Fruit fly (Drosophila melanogaster) whole organism, prepupa: ENCODE data around the gene mus312.

Source experiments
- Blimp-1 ChIP-seq: fragments of 200-800 bp; sonication (Bioruptor generic); optimal IDR thresholded peaks from 3 replicates; lab custom pipeline; 2017; ENCODE audit warnings: missing biosample characterization, missing genetic modification characterization, mild to moderate bottlenecking, moderate library complexity, missing genetic modification reagents
- CG10669 ChIP-seq: fragments of 200-800 bp; sonication (Bioruptor generic); optimal IDR thresholded peaks from 3 replicates; lab custom pipeline; 2018; ENCODE audit warnings: missing biosample characterization, mild to moderate bottlenecking, missing genetic modification characterization, moderate library complexity
- CG11294 ChIP-seq: fragments of 200-800 bp; sonication (Bioruptor generic); IDR thresholded peaks from 2 replicates; pipeline ENCODE4 v1.3.6; 2022; ENCODE audit warnings: missing biosample characterization, missing genetic modification characterization
- CG11762 ChIP-seq: fragments of 200-800 bp; sonication (Bioruptor generic); optimal IDR thresholded peaks from 3 replicates; lab custom pipeline; 2016; ENCODE audit warnings: missing biosample characterization, missing genetic modification characterization; ENCODE audit not compliant: insufficient read depth
- CG11902 ChIP-seq: fragments of 200-800 bp; sonication (Bioruptor generic); optimal IDR thresholded peaks from 3 replicates; lab custom pipeline; 2016; ENCODE audit warnings: missing biosample characterization, missing genetic modification characterization
- CG15336 ChIP-seq: fragments of 200-800 bp; sonication (Bioruptor generic); IDR thresholded peaks from 2 replicates; pipeline ENCODE4 v1.3.6; 2022; ENCODE audit warnings: missing biosample characterization, missing genetic modification characterization
- CG1621 ChIP-seq: fragments of 200-800 bp; sonication (Bioruptor generic); optimal IDR thresholded peaks from 3 replicates; lab custom pipeline; 2018; ENCODE audit warnings: missing biosample characterization, mild to moderate bottlenecking, missing genetic modification characterization
- CG16779 ChIP-seq: fragments of 200-800 bp; sonication (Bioruptor generic); optimal IDR thresholded peaks from 3 replicates; lab custom pipeline; 2017; ENCODE audit warnings: missing biosample characterization, mild to moderate bottlenecking, missing genetic modification characterization
- CG3032 ChIP-seq: fragments of 200-800 bp; optimal IDR thresholded peaks from 2 replicates; lab custom pipeline; 2019; ENCODE audit warnings: missing biosample characterization, mild to moderate bottlenecking, missing genetic modification characterization, moderate library complexity
- CG32006 ChIP-seq: fragments of 200-800 bp; sonication (Bioruptor generic); optimal IDR thresholded peaks from 3 replicates; lab custom pipeline; 2017; ENCODE audit warnings: missing biosample characterization, mild to moderate bottlenecking, missing genetic modification characterization
- CG34406 ChIP-seq: fragments of 200-800 bp; sonication (Bioruptor generic); optimal IDR thresholded peaks from 3 replicates; lab custom pipeline; 2016; ENCODE audit warnings: missing biosample characterization, missing genetic modification characterization
- CG3919 ChIP-seq: fragments of 200-800 bp; sonication (Bioruptor generic); optimal IDR thresholded peaks from 3 replicates; lab custom pipeline; 2016; ENCODE audit warnings: missing biosample characterization, missing genetic modification characterization
- CG4318 ChIP-seq: fragments of 200-800 bp; sonication (Bioruptor generic); optimal IDR thresholded peaks from 3 replicates; lab custom pipeline; 2017; ENCODE audit warnings: missing biosample characterization, mild to moderate bottlenecking, missing genetic modification characterization
- CG6276 ChIP-seq: fragments of 200-800 bp; sonication (Bioruptor generic); optimal IDR thresholded peaks from 2 replicates; lab custom pipeline; 2017; ENCODE audit warnings: missing biosample characterization, mild to moderate bottlenecking, missing genetic modification characterization
- CG6808 ChIP-seq: fragments of 200-800 bp; sonication (Bioruptor generic); optimal IDR thresholded peaks from 3 replicates; lab custom pipeline; 2017; ENCODE audit warnings: missing biosample characterization, missing genetic modification characterization, mild to moderate bottlenecking, moderate library complexity, missing genetic modification reagents
- CG6854 ChIP-seq: fragments of 200-800 bp; sonication (Bioruptor generic); optimal IDR thresholded peaks from 2 replicates; lab custom pipeline; 2017; ENCODE audit warnings: missing biosample characterization, mild to moderate bottlenecking, missing genetic modification characterization
- CG7368 ChIP-seq: fragments of 200-800 bp; sonication (Bioruptor generic); optimal IDR thresholded peaks from 3 replicates; lab custom pipeline; 2016; ENCODE audit warnings: missing biosample characterization, missing genetic modification characterization
- CG8119 ChIP-seq: fragments of 200-800 bp; sonication (Bioruptor generic); IDR thresholded peaks from 3 replicates; pipeline ENCODE4 v1.3.6; 2022; ENCODE audit warnings: missing biosample characterization, missing genetic modification characterization
- CG8632 ChIP-seq: fragments of 200-800 bp; sonication (Bioruptor generic); optimal IDR thresholded peaks from 3 replicates; lab custom pipeline; 2016; ENCODE audit warnings: missing biosample characterization, missing genetic modification characterization
- Eip75B ChIP-seq: fragments of 200-800 bp; sonication (Bioruptor generic); optimal IDR thresholded peaks from 3 replicates; lab custom pipeline; 2016; ENCODE audit warnings: missing biosample characterization, missing genetic modification characterization
- Eip78C ChIP-seq: fragments of 200-800 bp; sonication (Bioruptor generic); peaks from one replicate; lab custom pipeline; 2016; ENCODE audit warnings: missing biosample characterization, missing genetic modification characterization
- Eip93F ChIP-seq: fragments of 200-800 bp; sonication (Bioruptor generic); optimal IDR thresholded peaks from 2 replicates; lab custom pipeline; 2016; ENCODE audit warnings: missing biosample characterization, mild to moderate bottlenecking, missing genetic modification characterization
- Ets21C ChIP-seq: fragments of 200-800 bp; sonication (Bioruptor generic); optimal IDR thresholded peaks from 3 replicates; lab custom pipeline; 2016; ENCODE audit warnings: missing biosample characterization, missing genetic modification characterization
- Ets96B ChIP-seq: fragments of 200-800 bp; optimal IDR thresholded peaks from 2 replicates; lab custom pipeline; 2019; ENCODE audit warnings: missing biosample characterization, mild to moderate bottlenecking, missing genetic modification characterization, moderate library complexity
- Hr38 ChIP-seq: sonication (Bioruptor generic); optimal IDR thresholded peaks from 2 replicates; lab custom pipeline; 2016; ENCODE audit warnings: missing biosample characterization, missing genetic modification characterization
- Hr4 ChIP-seq: fragments of 200-800 bp; sonication (Bioruptor generic); optimal IDR thresholded peaks from 3 replicates; lab custom pipeline; 2016; ENCODE audit warnings: missing biosample characterization, missing genetic modification characterization
- Lpt ChIP-seq: fragments of 200-800 bp; sonication (Bioruptor generic); optimal IDR thresholded peaks from 3 replicates; lab custom pipeline; 2016; ENCODE audit warnings: missing biosample characterization, missing genetic modification characterization
- Met ChIP-seq: fragments of 200-800 bp; sonication (Bioruptor generic); optimal IDR thresholded peaks from 3 replicates; lab custom pipeline; 2016; ENCODE audit warnings: missing biosample characterization, missing genetic modification characterization
- OdsH ChIP-seq: fragments of 200-800 bp; sonication (Bioruptor generic); optimal IDR thresholded peaks from 3 replicates; lab custom pipeline; 2016; ENCODE audit warnings: missing biosample characterization, missing genetic modification characterization
- Smox ChIP-seq: fragments of 200-800 bp; sonication (Bioruptor generic); optimal IDR thresholded peaks from 3 replicates; lab custom pipeline; 2016; ENCODE audit warnings: missing biosample characterization, missing genetic modification characterization
- Sox102F ChIP-seq: fragments of 200-800 bp; sonication (Bioruptor generic); optimal IDR thresholded peaks from 2 replicates; lab custom pipeline; 2016; ENCODE audit warnings: missing biosample characterization, mild to moderate bottlenecking, missing genetic modification characterization
- Sox14 ChIP-seq: fragments of 200-800 bp; sonication (Bioruptor generic); optimal IDR thresholded peaks from 3 replicates; lab custom pipeline; 2016; ENCODE audit warnings: missing biosample characterization, missing genetic modification characterization
- Sox15 ChIP-seq: fragments of 200-800 bp; sonication (Bioruptor generic); optimal IDR thresholded peaks from 3 replicates; lab custom pipeline; 2016; ENCODE audit warnings: missing biosample characterization, missing genetic modification characterization
- achi ChIP-seq: fragments of 200-800 bp; sonication (Bioruptor generic); optimal IDR thresholded peaks from 3 replicates; lab custom pipeline; 2016; ENCODE audit warnings: missing biosample characterization, missing genetic modification characterization
- acj6 ChIP-seq: fragments of 200-800 bp; sonication (Bioruptor generic); optimal IDR thresholded peaks from 3 replicates; lab custom pipeline; 2016; ENCODE audit warnings: missing biosample characterization, missing genetic modification characterization
- cyc ChIP-seq: fragments of 200-800 bp; sonication (Bioruptor generic); optimal IDR thresholded peaks from 3 replicates; lab custom pipeline; 2016; ENCODE audit warnings: missing biosample characterization, missing genetic modification characterization
- dac ChIP-seq: fragments of 200-800 bp; sonication (Bioruptor generic); optimal IDR thresholded peaks from 2 replicates; lab custom pipeline; 2017; ENCODE audit warnings: missing biosample characterization, mild to moderate bottlenecking, missing genetic modification characterization
- dsx ChIP-seq: fragments of 200-800 bp; optimal IDR thresholded peaks from 3 replicates; lab custom pipeline; 2019; ENCODE audit warnings: missing biosample characterization, mild to moderate bottlenecking, missing genetic modification characterization, moderate library complexity; ENCODE audit not compliant: poor library complexity, severe bottlenecking
- eg ChIP-seq: fragments of 200-800 bp; sonication (Bioruptor generic); IDR thresholded peaks from 3 replicates; pipeline ENCODE4 v1.3.6; 2022; ENCODE audit warnings: missing biosample characterization, missing genetic modification characterization
- esn ChIP-seq: fragments of 200-800 bp; sonication (Bioruptor generic); optimal IDR thresholded peaks from 2 replicates; lab custom pipeline; 2016; ENCODE audit warnings: missing biosample characterization, mild to moderate bottlenecking, missing genetic modification characterization, moderate library complexity
- fd59A ChIP-seq: fragments of 200-800 bp; sonication (Bioruptor generic); optimal IDR thresholded peaks from 2 replicates; lab custom pipeline; 2017; ENCODE audit warnings: missing biosample characterization, mild to moderate bottlenecking, missing genetic modification characterization, missing genetic modification reagents
- fd85E ChIP-seq: fragments of 200-800 bp; sonication (Bioruptor generic); optimal IDR thresholded peaks from 3 replicates; lab custom pipeline; 2016; ENCODE audit warnings: missing biosample characterization, missing genetic modification characterization
- fkh ChIP-seq: fragments of 200-800 bp; sonication (Bioruptor generic); optimal IDR thresholded peaks from 3 replicates; lab custom pipeline; 2017; ENCODE audit warnings: missing biosample characterization, mild to moderate bottlenecking, missing genetic modification characterization, moderate library complexity
- net ChIP-seq: fragments of 200-800 bp; sonication (Bioruptor generic); optimal IDR thresholded peaks from 3 replicates; lab custom pipeline; 2016; ENCODE audit warnings: missing biosample characterization, missing genetic modification characterization
- pdm3 ChIP-seq: fragments of 200-800 bp; sonication (Bioruptor generic); optimal IDR thresholded peaks from 3 replicates; lab custom pipeline; 2016; ENCODE audit warnings: missing biosample characterization, missing genetic modification characterization
- salr ChIP-seq, 2 experiments: fragments of 200-800 bp; sonication (Bioruptor generic); optimal IDR thresholded peaks; 3 replicates each; lab custom pipeline; 2016 to 2018; ENCODE audit warnings: missing biosample characterization in 2 of 2, missing genetic modification characterization in 2 of 2, mild to moderate bottlenecking in 1 of 2
- spab ChIP-seq: fragments of 200-800 bp; sonication (Bioruptor generic); optimal IDR thresholded peaks from 2 replicates; lab custom pipeline; 2017; ENCODE audit warnings: missing biosample characterization, mild to moderate bottlenecking, missing genetic modification characterization, missing genetic modification reagents
- ss ChIP-seq, 2 experiments: fragments of 200-800 bp; sonication (Bioruptor generic); optimal IDR thresholded peaks; 2 replicates in 1 of 2; 3 replicates in 1 of 2; lab custom pipeline; 2017 to 2018; ENCODE audit warnings: mild to moderate bottlenecking in 2 of 2, missing biosample characterization in 2 of 2, missing genetic modification characterization in 2 of 2, moderate library complexity in 1 of 2
- svp ChIP-seq: fragments of 200-800 bp; sonication (Bioruptor generic); peaks from one replicate; lab custom pipeline; 2016; ENCODE audit warnings: missing biosample characterization, missing genetic modification characterization
- topi ChIP-seq: fragments of 200-800 bp; sonication (Bioruptor generic); optimal IDR thresholded peaks from 3 replicates; lab custom pipeline; 2016; ENCODE audit warnings: missing biosample characterization, missing genetic modification characterization
- vri ChIP-seq: fragments of 200-800 bp; sonication (Bioruptor generic); optimal IDR thresholded peaks from 3 replicates; lab custom pipeline; 2016; ENCODE audit warnings: missing biosample characterization, mild to moderate bottlenecking, missing genetic modification characterization

The mus312 gene

dm6 chr3L:7328567-7329253 is at the start of gene mus312, which contains the start of the genes mrva and CG42307:
TSS of gene mus312 (plus strand) at chr3L:7329132.
TSS of gene mrva (minus strand) at chr3L:7328842.
TSS of gene CG42307 (plus strand) at chr3L:7329132.
- peak; percentile 83 for TF ChIP-seq achi (GFP tag; lab: Kevin White, UChicago)
- TF ChIP-seq Eip78C (GFP tag; lab: Kevin White, UChicago) = no peak
- TF ChIP-seq CG8632 (GFP tag; lab: Kevin White, UChicago) = peak; percentile 86
- no peak for TF ChIP-seq vri (GFP tag; lab: Kevin White, UChicago)
- no peak for TF ChIP-seq acj6 (GFP tag; lab: Kevin White, UChicago)
- no peak for TF ChIP-seq CG6808 (GFP tag; lab: Kevin White, UChicago)
- no peak for TF ChIP-seq CG11902 (GFP tag; lab: Kevin White, UChicago)
- TF ChIP-seq fd59A (GFP tag; lab: Kevin White, UChicago) = peak; percentile 28
- no peak for TF ChIP-seq net (GFP tag; lab: Kevin White, UChicago)
- TF ChIP-seq CG8119 (GFP tag; lab: Robert Waterston, UW) = peak; percentile 80
- TF ChIP-seq esn (GFP tag; lab: Kevin White, UChicago) = peak; percentile 78
- TF ChIP-seq CG34406 (GFP tag; lab: Kevin White, UChicago) = peak; percentile 81
- TF ChIP-seq CG16779 (tag; lab: Kevin White, UChicago) = no peak
- TF ChIP-seq Eip93F (GFP tag; lab: Kevin White, UChicago) = peak; percentile 52
- no peak for TF ChIP-seq fkh (GFP tag; lab: Kevin White, UChicago)
- TF ChIP-seq CG11762 (GFP tag; lab: Kevin White, UChicago) = peak; percentile 76
- no peak for TF ChIP-seq dac (GFP tag; lab: Kevin White, UChicago)
- no peak for TF ChIP-seq CG4318 (GFP tag; lab: Kevin White, UChicago)
- no peak for TF ChIP-seq Eip75B (GFP tag; lab: Kevin White, UChicago)
- no peak for TF ChIP-seq ss (GFP tag; optimal IDR thresholded peaks at IDR 0.05; lab: Kevin White, UChicago)
- peak; percentile 90 for TF ChIP-seq CG3032
- no peak for TF ChIP-seq Ets21C (GFP tag; lab: Kevin White, UChicago)
- no peak for TF ChIP-seq fd85E (GFP tag; lab: Kevin White, UChicago)
- TF ChIP-seq svp = no peak
- peak; percentile 13 for TF ChIP-seq CG6854
- TF ChIP-seq CG15336 = peak; percentile 82
- TF ChIP-seq Blimp-1 (GFP tag; lab: Kevin White, UChicago) = peak; percentile 65
- peak; percentile 82; the same call in 1 of the 2 replicates for TF ChIP-seq CG11294 (GFP tag; lab: Robert Waterston, UW)
- TF ChIP-seq Lpt (GFP tag; lab: Kevin White, UChicago) = no peak
- TF ChIP-seq salr (GFP tag; optimal IDR thresholded peaks at IDR 0.05; lab: Kevin White, UChicago) = peak in 1 of 2 experiments; percentile 21
- no peak for TF ChIP-seq Sox102F
- no peak for TF ChIP-seq CG6276
- TF ChIP-seq topi = no peak
- peak; percentile 67 for TF ChIP-seq Sox15 (GFP tag; lab: Kevin White, UChicago)
- TF ChIP-seq Ets96B (tag; lab: Kevin White, UChicago) = peak; percentile 85
- TF ChIP-seq Smox = no peak
- no peak for TF ChIP-seq spab (GFP tag; lab: Kevin White, UChicago)
- no peak for TF ChIP-seq CG3919 (GFP tag; lab: Kevin White, UChicago)
- no peak for TF ChIP-seq Hr4 (GFP tag; lab: Kevin White, UChicago)
- peak; percentile 79 for TF ChIP-seq Sox14 (GFP tag; lab: Kevin White, UChicago)
- no peak for TF ChIP-seq OdsH
- TF ChIP-seq pdm3 (GFP tag; lab: Kevin White, UChicago) = no peak
- peak; percentile 89 for TF ChIP-seq eg (GFP tag; lab: Robert Waterston, UW)
- no peak for TF ChIP-seq Met
- TF ChIP-seq CG1621 (tag; lab: Kevin White, UChicago) = no peak
- peak; percentile 60 for TF ChIP-seq cyc (GFP tag; lab: Kevin White, UChicago)
- TF ChIP-seq Hr38 (GFP tag; lab: Kevin White, UChicago) = no peak
- peak; percentile 48 for TF ChIP-seq dsx
- peak; percentile 50 for TF ChIP-seq CG7368 (GFP tag; lab: Kevin White, UChicago)
- TF ChIP-seq CG32006 (GFP tag; lab: Kevin White, UChicago) = no peak
- TF ChIP-seq CG10669 (GFP tag; lab: Kevin White, UChicago) = no peak
